Worm (Caenorhabditis elegans): ENCODE results near the gene srz-59.

DNA sequence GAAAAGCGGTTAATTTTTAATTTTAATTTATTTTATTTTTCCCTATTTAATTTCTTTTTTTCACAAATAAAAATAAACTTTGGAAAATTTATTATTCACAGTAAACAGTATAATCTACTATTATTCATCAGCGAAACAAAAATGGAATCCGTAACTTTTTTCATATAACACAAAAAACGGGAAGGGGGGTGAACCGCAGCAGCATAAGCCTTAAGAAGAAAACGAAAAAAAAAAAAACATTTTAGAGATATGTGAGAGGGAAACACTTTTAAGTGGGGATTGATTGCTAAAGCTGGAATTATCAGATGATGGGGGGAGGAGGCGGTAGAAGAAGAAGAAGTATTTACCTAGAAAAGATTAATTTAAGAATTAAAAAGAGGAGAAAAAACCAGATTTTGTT, 24.2 kb upstream of the srz-59 start:
- TF ChIP-seq ets-7 (tag; optimal IDR thresholded peaks at IDR 0.05) (no peak), B0310.2 (tag; optimal IDR thresholded peaks at IDR 0.05) (no peak), aly-1 (tag; optimal IDR thresholded peaks at IDR 0.05) (no peak), ama-1 (optimal IDR thresholded peaks at IDR 0.05) (no peak), hnd-1 (tag; optimal IDR thresholded peaks at IDR 0.05) (no peak), ceh-13 (GFP tag; optimal IDR thresholded peaks at IDR 0.05) (no peak), tra-4 (tag; optimal IDR thresholded peaks at IDR 0.05) (no peak), hmg-4 (GFP tag; optimal IDR thresholded peaks at IDR 0.05) (no peak), ceh-36 (tag; optimal IDR thresholded peaks at IDR 0.05) (no peak), flt-1 (GFP tag; IDR thresholded peaks at IDR 0.05) (no peak), hmbx-1 (tag; optimal IDR thresholded peaks at IDR 0.05) (no peak)
